Fruit fly (Drosophila melanogaster) whole organism, embryonic: ENCODE data around the gene CG5043.

Experiments used
- BEAF-32 ChIP-seq: fragments of 200-800 bp; sonication (Bioruptor generic); optimal IDR thresholded peaks from 3 replicates; lab custom pipeline; 2017; ENCODE audit warnings: missing biosample characterization, missing genetic modification characterization, mild to moderate bottlenecking, moderate library complexity, missing genetic modification reagents
- BtbVII ChIP-seq: fragments of 200-800 bp; sonication (Bioruptor generic); optimal IDR thresholded peaks from 3 replicates; lab custom pipeline; 2017; ENCODE audit warnings: missing biosample characterization, mild to moderate bottlenecking, missing genetic modification characterization
- CG10267 ChIP-seq: fragments of 200-800 bp; sonication (Bioruptor generic); optimal IDR thresholded peaks from 2 replicates; lab custom pipeline; 2018; ENCODE audit warnings: missing biosample characterization, mild to moderate bottlenecking, missing genetic modification characterization, moderate library complexity
- CG10321 ChIP-seq: fragments of 200-800 bp; sonication (Bioruptor generic); IDR thresholded peaks from 2 replicates; pipeline ENCODE4 v1.3.6; 2022; ENCODE audit warnings: missing biosample characterization, missing genetic modification characterization
- CG10654 ChIP-seq: fragments of 200-800 bp; sonication (Bioruptor generic); optimal IDR thresholded peaks from 2 replicates; lab custom pipeline; 2016; ENCODE audit warnings: missing biosample characterization, missing genetic modification characterization
- CG10959 ChIP-seq: fragments of 200-800 bp; sonication (Bioruptor generic); IDR thresholded peaks from 2 replicates; pipeline ENCODE4 v1.3.6; 2022; ENCODE audit warnings: missing biosample characterization, missing genetic modification characterization
- CG11723 ChIP-seq: fragments of 200-800 bp; sonication (Bioruptor generic); optimal IDR thresholded peaks from 2 replicates; lab custom pipeline; 2017; ENCODE audit warnings: missing biosample characterization, mild to moderate bottlenecking, missing genetic modification characterization
- CG12155 ChIP-seq: fragments of 200-800 bp; sonication (Bioruptor generic); optimal IDR thresholded peaks from 3 replicates; lab custom pipeline; 2016; ENCODE audit warnings: missing biosample characterization, missing genetic modification characterization
- CG12219 ChIP-seq: fragments of 200-800 bp; sonication (Bioruptor generic); optimal IDR thresholded peaks from 3 replicates; lab custom pipeline; 2018; ENCODE audit warnings: missing biosample characterization, mild to moderate bottlenecking, missing genetic modification characterization
- CG12744 ChIP-seq: fragments of 200-800 bp; sonication (Bioruptor generic); optimal IDR thresholded peaks from 2 replicates; lab custom pipeline; 2016; ENCODE audit warnings: missing biosample characterization, missing genetic modification characterization
- CG15696 ChIP-seq: fragments of 200-800 bp; sonication (Bioruptor generic); optimal IDR thresholded peaks from 2 replicates; lab custom pipeline; 2019; ENCODE audit warnings: missing biosample characterization, mild to moderate bottlenecking, missing genetic modification characterization, moderate library complexity
- CG5953 ChIP-seq: fragments of 200-800 bp; sonication (Bioruptor generic); IDR thresholded peaks from 2 replicates; pipeline ENCODE4 v1.3.6; 2022; ENCODE audit warnings: missing biosample characterization, missing genetic modification characterization
- CG6689 ChIP-seq: fragments of 200-800 bp; sonication (Bioruptor generic); IDR thresholded peaks from 2 replicates; pipeline ENCODE4 v1.3.6; 2022; ENCODE audit warnings: missing biosample characterization, missing genetic modification characterization
- CG9437 ChIP-seq: fragments of 200-800 bp; sonication (Bioruptor generic); optimal IDR thresholded peaks from 2 replicates; lab custom pipeline; 2018; ENCODE audit warnings: missing biosample characterization, mild to moderate bottlenecking, missing genetic modification characterization
- CG9817 ChIP-seq: fragments of 200-800 bp; sonication (Bioruptor generic); optimal IDR thresholded peaks from 2 replicates; lab custom pipeline; 2018; ENCODE audit warnings: missing biosample characterization, mild to moderate bottlenecking, missing genetic modification characterization, moderate library complexity
- Dp ChIP-seq: fragments of 200-800 bp; sonication (Bioruptor generic); optimal IDR thresholded peaks from 2 replicates; lab custom pipeline; 2018; ENCODE audit warnings: missing biosample characterization, mild to moderate bottlenecking, missing genetic modification characterization, moderate library complexity
- ERR ChIP-seq: fragments of 200-800 bp; sonication (Bioruptor generic); optimal IDR thresholded peaks from 2 replicates; lab custom pipeline; 2016; ENCODE audit warnings: missing biosample characterization, missing genetic modification characterization
- Fer3 ChIP-seq: fragments of 200-800 bp; sonication (Bioruptor generic); optimal IDR thresholded peaks from 2 replicates; lab custom pipeline; 2018; ENCODE audit warnings: missing biosample characterization, mild to moderate bottlenecking, missing genetic modification characterization, moderate library complexity
- Hand ChIP-seq: fragments of 200-800 bp; sonication (Bioruptor generic); optimal IDR thresholded peaks from 2 replicates; lab custom pipeline; 2017; ENCODE audit warnings: mild to moderate bottlenecking, missing biosample characterization, missing genetic modification reagents, missing genetic modification characterization
- Hmr ChIP-seq: fragments of 200-800 bp; sonication (Bioruptor generic); optimal IDR thresholded peaks from 3 replicates; lab custom pipeline; 2017; ENCODE audit warnings: mild to moderate bottlenecking, missing biosample characterization, missing genetic modification reagents, missing genetic modification characterization
- Hr78 ChIP-seq, 2 experiments: fragments of 200-800 bp in 1 of 2; fragments of >200 bp in 1 of 2; sonication (Bioruptor generic) in 1 of 2; optimal IDR thresholded peaks; 2 replicates each; lab custom pipeline; 2017 to 2019; ENCODE audit warnings: missing biosample characterization in 2 of 2, missing genetic modification characterization in 2 of 2, mild to moderate bottlenecking in 1 of 2, moderate library complexity in 1 of 2
- Meics ChIP-seq: fragments of 200-800 bp; sonication (Bioruptor generic); optimal IDR thresholded peaks from 2 replicates; lab custom pipeline; 2017; ENCODE audit warnings: missing biosample characterization, mild to moderate bottlenecking, missing genetic modification characterization
- Nf-YC ChIP-seq: fragments of 200-800 bp; optimal IDR thresholded peaks from 3 replicates; lab custom pipeline; 2019; ENCODE audit warnings: missing biosample characterization, mild to moderate bottlenecking, missing genetic modification characterization, moderate library complexity
- Sox102F ChIP-seq: fragments of 200-800 bp; sonication (Bioruptor generic); optimal IDR thresholded peaks from 2 replicates; lab custom pipeline; 2018; ENCODE audit warnings: missing biosample characterization, mild to moderate bottlenecking, missing genetic modification characterization, moderate library complexity
- Trl ChIP-seq, 3 experiments: fragments of >200 bp in 2 of 3; fragments of 200-800 bp in 1 of 3; sonication (Bioruptor generic) in 1 of 3; optimal IDR thresholded peaks; 2 replicates in 1 of 3; 3 replicates in 2 of 3; lab custom pipeline; 2016 to 2017; ENCODE audit warnings: missing biosample characterization in 1 of 3, missing genetic modification characterization in 1 of 3
- Xrp1 ChIP-seq: fragments of 200-800 bp; sonication (Bioruptor generic); IDR thresholded peaks from 2 replicates; pipeline ENCODE4 v1.3.6; 2022; ENCODE audit warnings: missing biosample characterization, missing genetic modification characterization
- al ChIP-seq: fragments of 200-800 bp; sonication (Bioruptor generic); IDR thresholded peaks from 2 replicates; pipeline ENCODE4 v1.3.6; 2022; ENCODE audit warnings: missing biosample characterization, missing genetic modification characterization
- amos ChIP-seq: fragments of 200-800 bp; sonication (Bioruptor generic); IDR thresholded peaks from 2 replicates; pipeline ENCODE4 v1.3.6; 2022; ENCODE audit warnings: missing biosample characterization, missing genetic modification characterization; ENCODE audit not compliant: partially characterized antibody
- bab2 ChIP-seq: fragments of 200-800 bp; sonication (Bioruptor generic); optimal IDR thresholded peaks from 2 replicates; lab custom pipeline; 2016; ENCODE audit warnings: missing biosample characterization, missing genetic modification characterization
- bcd ChIP-seq: fragments of 200-800 bp; sonication (Bioruptor generic); optimal IDR thresholded peaks from 2 replicates; lab custom pipeline; 2017; ENCODE audit warnings: missing biosample characterization, mild to moderate bottlenecking, missing genetic modification characterization
- dmrt99B ChIP-seq: fragments of 200-800 bp; sonication (Bioruptor generic); optimal IDR thresholded peaks from 2 replicates; lab custom pipeline; 2018; ENCODE audit warnings: missing biosample characterization, mild to moderate bottlenecking, missing genetic modification characterization, moderate library complexity
- exex ChIP-seq: fragments of 200-800 bp; sonication (Bioruptor generic); optimal IDR thresholded peaks from 4 replicates; lab custom pipeline; 2018; ENCODE audit warnings: missing biosample characterization, mild to moderate bottlenecking, missing genetic modification characterization, moderate library complexity
- fd3F ChIP-seq: fragments of 200-800 bp; sonication (Bioruptor generic); optimal IDR thresholded peaks from 2 replicates; lab custom pipeline; 2018; ENCODE audit warnings: missing biosample characterization, mild to moderate bottlenecking, missing genetic modification characterization, moderate library complexity
- fu2 ChIP-seq: fragments of 200-800 bp; sonication (Bioruptor generic); optimal IDR thresholded peaks from 2 replicates; lab custom pipeline; 2016; ENCODE audit warnings: missing biosample characterization, missing genetic modification characterization
- gcm2 ChIP-seq: fragments of 200-800 bp; sonication (Bioruptor generic); optimal IDR thresholded peaks from 2 replicates; lab custom pipeline; 2016; ENCODE audit warnings: missing biosample characterization, missing genetic modification characterization
- insv ChIP-seq, 2 experiments: fragments of 200-800 bp; sonication (Bioruptor generic); optimal IDR thresholded peaks; 3 replicates each; lab custom pipeline; 2016 to 2018; ENCODE audit warnings: missing biosample characterization in 2 of 2, missing genetic modification characterization in 2 of 2
- lab ChIP-seq: fragments of 200-800 bp; sonication (Bioruptor generic); optimal IDR thresholded peaks from 3 replicates; lab custom pipeline; 2017; ENCODE audit warnings: missing biosample characterization, missing genetic modification characterization, mild to moderate bottlenecking, moderate library complexity, missing genetic modification reagents
- lola ChIP-seq, 3 experiments: fragments of >200 bp in 2 of 3; fragments of 200-800 bp in 1 of 3; sonication (Bioruptor generic) in 1 of 3; optimal IDR thresholded peaks; 2 replicates each; lab custom pipeline; 2017 to 2019; ENCODE audit warnings: missing biosample characterization in 3 of 3, missing genetic modification characterization in 3 of 3, mild to moderate bottlenecking in 1 of 3, moderate library complexity in 1 of 3
- org-1 ChIP-seq: fragments of 200-800 bp; sonication (Bioruptor generic); optimal IDR thresholded peaks from 2 replicates; lab custom pipeline; 2017; ENCODE audit warnings: missing biosample characterization, missing genetic modification characterization
- phol ChIP-seq: fragments of 200-800 bp; sonication (Bioruptor generic); optimal IDR thresholded peaks from 3 replicates; lab custom pipeline; 2018; ENCODE audit warnings: missing biosample characterization, mild to moderate bottlenecking, missing genetic modification characterization, moderate library complexity
- prd ChIP-seq, 3 experiments: fragments of >200 bp in 2 of 3; fragments of 200-800 bp in 1 of 3; sonication (Bioruptor generic) in 1 of 3; optimal IDR thresholded peaks in 2 of 3; IDR thresholded peaks in 1 of 3; 2 replicates in 2 of 3; 3 replicates in 1 of 3; pipeline versions ENCODE4 v1.3.6 to Lab custom; 2017 to 2022; ENCODE audit warnings: missing biosample characterization in 1 of 3, missing genetic modification characterization in 1 of 3
- sd ChIP-seq: fragments of 200-800 bp; sonication (Bioruptor generic); optimal IDR thresholded peaks from 3 replicates; lab custom pipeline; 2018; ENCODE audit warnings: missing biosample characterization, mild to moderate bottlenecking, missing genetic modification characterization, moderate library complexity
- tap ChIP-seq: fragments of 200-800 bp; optimal IDR thresholded peaks from 3 replicates; lab custom pipeline; 2019; ENCODE audit warnings: missing biosample characterization, mild to moderate bottlenecking, missing genetic modification characterization, moderate library complexity
- trem ChIP-seq: fragments of 200-800 bp; optimal IDR thresholded peaks from 3 replicates; lab custom pipeline; 2019; ENCODE audit warnings: missing biosample characterization, mild to moderate bottlenecking, missing genetic modification characterization, moderate library complexity
- wdn ChIP-seq: fragments of 200-800 bp; sonication (Bioruptor generic); IDR thresholded peaks from 2 replicates; pipeline ENCODE4 v1.3.6; 2022; ENCODE audit warnings: missing biosample characterization, missing genetic modification characterization
- wek ChIP-seq: fragments of 200-800 bp; sonication (Bioruptor generic); optimal IDR thresholded peaks from 3 replicates; lab custom pipeline; 2018; ENCODE audit warnings: missing biosample characterization, mild to moderate bottlenecking, missing genetic modification characterization, moderate library complexity

CG5043 gene

DNA sequence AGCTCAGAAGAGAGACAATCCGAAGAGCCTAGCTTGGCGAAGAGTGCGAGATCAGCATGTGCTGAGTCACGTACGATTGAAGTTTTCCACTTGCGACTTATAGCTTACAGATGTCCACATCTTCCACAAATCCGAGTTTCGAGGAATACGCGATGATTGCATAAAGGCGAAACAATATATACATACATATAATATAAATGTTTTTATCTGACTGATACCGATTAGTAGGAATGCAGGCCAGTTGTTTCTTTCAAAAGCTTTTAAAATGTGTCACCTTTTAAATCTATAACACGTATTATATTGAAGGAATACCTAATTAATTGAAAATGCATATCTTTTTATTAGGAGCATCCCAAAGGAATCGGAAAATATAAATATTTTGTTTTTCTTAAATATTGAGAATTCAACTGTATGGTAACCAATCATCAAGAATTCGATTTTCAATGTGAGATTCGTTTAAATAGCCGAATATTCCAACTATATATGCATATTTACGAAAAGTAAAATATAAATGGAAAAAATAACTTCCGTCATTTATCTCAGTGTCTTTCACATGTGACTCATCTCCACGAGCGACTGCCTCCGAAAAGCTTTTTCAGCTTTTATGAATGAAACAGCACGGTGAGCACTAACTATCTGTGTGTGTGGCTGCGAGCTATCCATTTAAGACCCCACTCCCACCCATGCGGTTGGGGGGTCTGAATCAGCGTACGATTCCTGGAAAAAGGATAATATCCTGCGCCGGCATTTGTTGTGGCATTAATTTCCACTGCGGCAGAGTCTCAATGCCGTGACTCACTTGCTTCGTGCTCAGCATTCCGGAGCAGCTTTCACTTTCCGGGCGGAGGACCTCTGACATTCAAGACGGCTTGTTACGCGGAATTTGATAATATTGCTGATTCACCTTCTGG is 17.1 kb downstream of the CG5043 start (continued):
- no peak for TF ChIP-seq prd (optimal IDR thresholded peaks at IDR 0.05; lab: Kevin White, UChicago)
- TF ChIP-seq prd (GFP tag; IDR thresholded peaks at IDR 0.05; lab: Robert Waterston, UW): no peak
- peak; percentile 19 for TF ChIP-seq trem (tag; lab: Kevin White, UChicago)
- 0 out of 2 replicates have a peak, but pooled peaks have one; percentile 46 for TF ChIP-seq CG5953 (GFP tag; lab: Robert Waterston, UW)
- TF ChIP-seq lola (GFP tag; optimal IDR thresholded peaks at IDR 0.05; lab: Kevin White, UChicago): no peak
- 0 out of 2 replicates have a peak, but pooled peaks have one; percentile 30 for TF ChIP-seq al (GFP tag; lab: Robert Waterston, UW)
- TF ChIP-seq CG12155 (GFP tag; lab: Kevin White, UChicago): peak; percentile 64
- peak; percentile 43 for TF ChIP-seq Nf-YC
- peak; percentile 79 for TF ChIP-seq Meics
- TF ChIP-seq wek: no peak
- no peak for TF ChIP-seq CG10321
- TF ChIP-seq BtbVII: peak; percentile 50
- peak; percentile 70 for TF ChIP-seq lab (GFP tag; lab: Kevin White, UChicago)
- TF ChIP-seq Hmr (GFP tag; lab: Kevin White, UChicago): peak; percentile 74
- no peak for TF ChIP-seq insv (GFP tag; optimal IDR thresholded peaks at IDR 0.05; lab: Kevin White, UChicago)
- TF ChIP-seq tap (tag; lab: Kevin White, UChicago): peak; percentile 60
- peak; percentile 53 for TF ChIP-seq sd (tag; lab: Kevin White, UChicago)
- TF ChIP-seq Dp: no peak
- TF ChIP-seq CG11723 (GFP tag; lab: Kevin White, UChicago): peak; percentile 20
- peak; percentile 40 for TF ChIP-seq bab2 (GFP tag; lab: Kevin White, UChicago)
- peak; percentile 2 for TF ChIP-seq gcm2 (GFP tag; lab: Kevin White, UChicago)
- TF ChIP-seq bcd (GFP tag; lab: Kevin White, UChicago): peak; percentile 56
- TF ChIP-seq CG6689 (GFP tag; lab: Robert Waterston, UW): no peak
- peak; percentile 61 for TF ChIP-seq fd3F
- peak; percentile 28 for TF ChIP-seq exex (tag; lab: Kevin White, UChicago)
- peak; percentile 53 for TF ChIP-seq CG9817
- TF ChIP-seq CG9437 (GFP tag; lab: Kevin White, UChicago): peak; percentile 28
- peak; percentile 66 for TF ChIP-seq Fer3 (tag; lab: Kevin White, UChicago)
- TF ChIP-seq Hr78 (GFP tag; optimal IDR thresholded peaks at IDR 0.05; lab: Kevin White, UChicago): no peak
- no peak for TF ChIP-seq CG15696
- TF ChIP-seq ERR (GFP tag; lab: Kevin White, UChicago): no peak
- peak in 1 of 2 experiments; percentile 25 for TF ChIP-seq Trl (optimal IDR thresholded peaks at IDR 0.05; lab: Kevin White, UChicago)
- TF ChIP-seq Trl (GFP tag; optimal IDR thresholded peaks at IDR 0.05; lab: Kevin White, UChicago): peak; percentile 51
- TF ChIP-seq org-1 (GFP tag; lab: Kevin White, UChicago): peak; percentile 40
- peak; percentile 20 for TF ChIP-seq CG12219
- no peak for TF ChIP-seq CG12744
- no peak for TF ChIP-seq BEAF-32 (GFP tag; lab: Kevin White, UChicago)
- peak; percentile 35 for TF ChIP-seq CG10267 (tag; lab: Kevin White, UChicago)
- no peak for TF ChIP-seq CG10959
- TF ChIP-seq fu2 (GFP tag; lab: Kevin White, UChicago): peak; percentile 35
- TF ChIP-seq Hand (GFP tag; lab: Kevin White, UChicago): peak; percentile 5
- no peak for TF ChIP-seq wdn (GFP tag; lab: Robert Waterston, UW)
- peak; percentile 32 for TF ChIP-seq CG10654
- peak; percentile 73 for TF ChIP-seq dmrt99B (tag; lab: Kevin White, UChicago)
- peak; percentile 48; the same call in 1 of the 2 replicates for TF ChIP-seq Xrp1 (GFP tag; lab: Robert Waterston, UW)
- peak; percentile 82 for TF ChIP-seq Sox102F (GFP tag; lab: Kevin White, UChicago)
- no peak for TF ChIP-seq phol (tag; lab: Kevin White, UChicago)
- TF ChIP-seq amos (GFP tag; lab: Robert Waterston, UW): no peak
